Worm (Caenorhabditis elegans): Measurements from ENCODE around the gene Y37D8A.6.

Gene Y37D8A.6

ce11 chrIII:12904052-12904451, 34.0 kb upstream of the Y37D8A.6 start:
- TF ChIP-seq hmg-20 (GFP tag; IDR thresholded peaks at IDR 0.05) (no peak), nhr-179 (tag; optimal IDR thresholded peaks at IDR 0.05) (no peak), rpc-1 (optimal IDR thresholded peaks at IDR 0.05) (no peak), rpc-1 (tag; optimal IDR thresholded peaks at IDR 0.05) (no peak), hsf-1 (GFP tag; IDR thresholded peaks at IDR 0.05) (no peak), sptf-2 (GFP tag; optimal IDR thresholded peaks at IDR 0.05) (no peak), cebp-2 (GFP tag; IDR thresholded peaks at IDR 0.05) (no peak), F55B11.4 (tag; optimal IDR thresholded peaks at IDR 0.05; ENCODE audit: borderline replicate concordance, insufficient read depth) (no peak), hlh-26 (GFP tag; conservative IDR thresholded peaks at IDR 0.05) (no peak), K12H6.12 (tag; optimal IDR thresholded peaks at IDR 0.05) (no peak), akir-1 (GFP tag; optimal IDR thresholded peaks at IDR 0.05) (no peak), ceh-79 (tag; optimal IDR thresholded peaks at IDR 0.05) (no peak), bed-2 (GFP tag; IDR thresholded peaks at IDR 0.05) (no peak), nhr-27 (tag; optimal IDR thresholded peaks at IDR 0.05) (no peak), ets-4 (GFP tag; optimal IDR thresholded peaks at IDR 0.05) (no peak), athp-1 (tag; optimal IDR thresholded peaks at IDR 0.05) (no peak), nfya-1 (tag; optimal IDR thresholded peaks at IDR 0.05; ENCODE audit: borderline replicate concordance, insufficient read depth) (no peak), nfyb-1 (GFP tag; IDR thresholded peaks at IDR 0.05) (no peak), hrde-1 (tag; optimal IDR thresholded peaks at IDR 0.05; ENCODE audit: borderline replicate concordance) (no peak), F57C9.4 (tag; optimal IDR thresholded peaks at IDR 0.05) (no peak)

DNA sequence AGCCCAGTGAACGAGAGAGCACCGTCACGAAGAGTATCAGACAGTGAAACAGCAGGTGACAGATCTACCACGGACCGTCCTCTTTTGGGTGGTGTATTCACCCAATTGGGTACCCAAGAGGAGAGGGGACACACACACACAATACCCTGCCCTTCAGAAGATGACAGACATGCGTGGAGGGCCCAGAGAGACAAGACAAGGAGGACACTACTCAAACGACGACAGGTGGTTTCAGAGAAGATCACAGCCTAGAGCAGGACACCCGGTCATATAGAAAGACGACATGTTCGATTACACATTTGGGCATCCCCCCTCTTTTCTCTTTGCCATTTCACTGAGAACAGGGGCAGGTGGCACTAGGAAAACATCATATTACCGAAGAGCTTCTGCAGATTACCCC, 24.1 kb upstream of the Y37D8A.6 start:
- TF ChIP-seq F57C9.4 (tag; optimal IDR thresholded peaks at IDR 0.05), result no peak
- no peak for TF ChIP-seq ztf-26 (tag; optimal IDR thresholded peaks at IDR 0.05)
- TF ChIP-seq B0035.1 (tag; optimal IDR thresholded peaks at IDR 0.05), result no peak
- no peak for TF ChIP-seq sptf-2 (GFP tag; optimal IDR thresholded peaks at IDR 0.05)
- TF ChIP-seq ama-1 (optimal IDR thresholded peaks at IDR 0.05), result no peak
- TF ChIP-seq ama-1 (GFP tag; optimal IDR thresholded peaks at IDR 0.05), result no peak
- TF ChIP-seq nfya-2 (GFP tag; IDR thresholded peaks at IDR 0.05), result no peak
- TF ChIP-seq ztf-22 (GFP tag; optimal IDR thresholded peaks at IDR 0.05), result no peak

ce11 chrIII:12892767-12893166, 22.7 kb upstream of the Y37D8A.6 start:
- TF ChIP-seq efl-1 (GFP tag; optimal IDR thresholded peaks at IDR 0.05) (no peak), ztf-3 (GFP tag; optimal IDR thresholded peaks at IDR 0.05) (no peak), lir-1 (GFP tag; conservative IDR thresholded peaks at IDR 0.05) (no peak), Y67H2A.10 (GFP tag; conservative IDR thresholded peaks at IDR 0.05) (no peak), zfh-2 (GFP tag; conservative IDR thresholded peaks at IDR 0.05) (no peak), tbp1 (GFP tag; optimal IDR thresholded peaks at IDR 0.05) (no peak), lsy-27 (tag; optimal IDR thresholded peaks at IDR 0.05; ENCODE audit: borderline replicate concordance, insufficient read depth) (no peak), bed-1 (GFP tag; IDR thresholded peaks at IDR 0.05) (no peak), lin-35 (GFP tag; optimal IDR thresholded peaks at IDR 0.05) (no peak), mxl-1 (tag; optimal IDR thresholded peaks at IDR 0.05) (no peak), nfya-1 (tag; optimal IDR thresholded peaks at IDR 0.05; ENCODE audit: borderline replicate concordance, insufficient read depth) (no peak), dpff-1 (tag; optimal IDR thresholded peaks at IDR 0.05) (no peak), hlh-26 (GFP tag; conservative IDR thresholded peaks at IDR 0.05) (no peak), ztf-25 (GFP tag; IDR thresholded peaks at IDR 0.05) (no peak), die-1 (tag; optimal IDR thresholded peaks at IDR 0.05) (no peak), ceh-40 (GFP tag; IDR thresholded peaks at IDR 0.05) (no peak), nfya-2 (GFP tag; IDR thresholded peaks at IDR 0.05) (no peak), attf-5 (GFP tag; optimal IDR thresholded peaks at IDR 0.05) (no peak)

All from whole organism, young adult.